Worm (Caenorhabditis elegans) whole organism, L4 larva: ENCODE results near the gene acr-7.

Source experiments
- F44E2.7 ChIP-seq: fragments of 200-800 bp; sonication (Bioruptor generic); IDR thresholded peaks from 2 replicates; pipeline ENCODE4 v2.1.2; 2022; ENCODE audit warnings: missing genetic modification characterization, missing compliant biosample characterization
- F49E8.2 ChIP-seq: sonication (generic microtip); optimal IDR thresholded peaks from 2 replicates; lab custom pipeline; 2016; ENCODE audit warnings: missing compliant biosample characterization, mild to moderate bottlenecking, missing genetic modification characterization, borderline replicate concordance
- R02D3.7 ChIP-seq: fragments of 150-350 bp; sonication (generic microtip); optimal IDR thresholded peaks from 3 replicates; lab custom pipeline; 2014; ENCODE audit warnings: missing biosample characterization, missing genetic modification characterization
- T26A8.4 ChIP-seq: fragments of 200-800 bp; sonication (Bioruptor generic); IDR thresholded peaks from 2 replicates; pipeline ENCODE4 v1.3.6; 2022; ENCODE audit warnings: missing genetic modification characterization, missing compliant biosample characterization
- Y5F2A.4 ChIP-seq: fragments of 200-800 bp; sonication (Bioruptor generic); optimal IDR thresholded peaks from 2 replicates; lab custom pipeline; 2018; ENCODE audit warnings: mild to moderate bottlenecking, missing genetic modification characterization, missing compliant biosample characterization
- Y75B8A.6 ChIP-seq: fragments of 200-800 bp; sonication (Bioruptor generic); IDR thresholded peaks from 2 replicates; pipeline ENCODE4 v1.3.6; 2022; ENCODE audit warnings: missing genetic modification reagents, missing genetic modification characterization, missing compliant biosample characterization
- ZK337.2 ChIP-seq: fragments of 200-800 bp; sonication (Bioruptor generic); IDR thresholded peaks from 2 replicates; pipeline ENCODE4 v1.3.6; 2022; ENCODE audit warnings: missing genetic modification reagents, missing genetic modification characterization, missing compliant biosample characterization
- ZK546.5 ChIP-seq, 2 experiments: sonication (generic microtip); optimal IDR thresholded peaks; 2 replicates each; lab custom pipeline; 2017; ENCODE audit warnings: missing biosample characterization in 2 of 2, missing genetic modification characterization in 2 of 2
- aha-1 ChIP-seq: fragments of 150-350 bp; peaks from one replicate; lab custom pipeline; 2014; ENCODE audit warnings: missing biosample characterization, missing genetic modification characterization
- aly-2 ChIP-seq: sonication (generic microtip); optimal IDR thresholded peaks from 2 replicates; lab custom pipeline; 2018; ENCODE audit warnings: missing biosample characterization, missing genetic modification characterization
- ama-1 ChIP-seq: fragments of 150-350 bp; optimal IDR thresholded peaks from 2 replicates; lab custom pipeline; 2014; ENCODE audit warnings: inconsistent platforms, mixed read lengths
- ceh-44 ChIP-seq: fragments of 200-800 bp; sonication (Bioruptor generic); IDR thresholded peaks from 2 replicates; pipeline ENCODE4 v1.3.6; 2022; ENCODE audit warnings: missing genetic modification reagents, missing genetic modification characterization, missing compliant biosample characterization
- ces-1 ChIP-seq: fragments of 150-350 bp; sonication (generic microtip); optimal IDR thresholded peaks from 4 replicates; lab custom pipeline; 2014; ENCODE audit warnings: missing biosample characterization, missing genetic modification reagents, missing genetic modification characterization
- cey-2 ChIP-seq: sonication (generic microtip); optimal IDR thresholded peaks from 3 replicates; lab custom pipeline; 2017; ENCODE audit warnings: missing genetic modification characterization, mild to moderate bottlenecking, missing compliant biosample characterization, antibody characterized with exemption, borderline replicate concordance; ENCODE audit not compliant: insufficient read depth
- daf-16 ChIP-seq, 3 experiments: sonication (generic microtip); optimal IDR thresholded peaks; 2 replicates each; lab custom pipeline; 2016 to 2017; ENCODE audit warnings: missing genetic modification characterization in 3 of 3, missing genetic modification reagents in 3 of 3, mild to moderate bottlenecking in 2 of 3, missing compliant biosample characterization in 2 of 3, missing biosample characterization in 1 of 3, moderate library complexity in 1 of 3
- dmd-6 ChIP-seq: fragments of 200-800 bp; sonication (Bioruptor generic); IDR thresholded peaks from 2 replicates; pipeline ENCODE4 v1.3.6; 2022; ENCODE audit warnings: missing genetic modification reagents, missing genetic modification characterization, missing compliant biosample characterization
- duxl-1 ChIP-seq: sonication (generic microtip); optimal IDR thresholded peaks from 2 replicates; lab custom pipeline; 2016; ENCODE audit warnings: mild to moderate bottlenecking, missing genetic modification characterization, moderate library complexity, missing compliant biosample characterization; ENCODE audit not compliant: poor library complexity
- dve-1 ChIP-seq: sonication (generic microtip); optimal IDR thresholded peaks from 2 replicates; lab custom pipeline; 2017; ENCODE audit warnings: antibody characterized with exemption, mild to moderate bottlenecking, missing genetic modification characterization, missing compliant biosample characterization; ENCODE audit not compliant: insufficient read depth
- fkh-10 ChIP-seq: fragments of 150-350 bp; optimal IDR thresholded peaks from 2 replicates; lab custom pipeline; 2014; ENCODE audit warnings: missing biosample characterization, missing genetic modification reagents, missing genetic modification characterization
- fos-1 ChIP-seq: fragments of 150-350 bp; optimal IDR thresholded peaks from 2 replicates; lab custom pipeline; 2014; ENCODE audit warnings: missing biosample characterization, missing genetic modification characterization
- hif-1 ChIP-seq, 2 experiments: sonication (generic microtip); optimal IDR thresholded peaks; 2 replicates each; lab custom pipeline; 2016 to 2017; ENCODE audit warnings: missing compliant biosample characterization in 2 of 2, missing genetic modification characterization in 2 of 2, missing genetic modification reagents in 2 of 2, missing genotype in 2 of 2, mild to moderate bottlenecking in 1 of 2
- hlh-11 ChIP-seq: fragments of 200-800 bp; sonication (Bioruptor generic); optimal IDR thresholded peaks from 2 replicates; lab custom pipeline; 2018; ENCODE audit warnings: mild to moderate bottlenecking, missing genetic modification characterization, missing compliant biosample characterization
- jun-1 ChIP-seq: fragments of 150-350 bp; optimal IDR thresholded peaks from 2 replicates; lab custom pipeline; 2014; ENCODE audit warnings: missing biosample characterization, missing genetic modification reagents, missing genetic modification characterization
- lim-7 ChIP-seq: fragments of 200-800 bp; sonication (Bioruptor generic); IDR thresholded peaks from 2 replicates; pipeline ENCODE4 v1.3.6; 2022; ENCODE audit warnings: missing genetic modification characterization, missing compliant biosample characterization
- lin-1 ChIP-seq: fragments of 200-800 bp; sonication (Bioruptor generic); IDR thresholded peaks from 2 replicates; pipeline ENCODE4 v1.3.6; 2022; ENCODE audit warnings: missing genetic modification reagents, missing genetic modification characterization, missing compliant biosample characterization
- lin-29 ChIP-seq: fragments of 200-800 bp; sonication (Bioruptor generic); IDR thresholded peaks from 2 replicates; pipeline ENCODE4 v1.3.6; 2022; ENCODE audit warnings: missing genetic modification reagents, missing genetic modification characterization, missing compliant biosample characterization
- lin-39 ChIP-seq: fragments of 150-350 bp; optimal IDR thresholded peaks from 2 replicates; lab custom pipeline; 2014; ENCODE audit warnings: missing biosample characterization, missing genetic modification reagents, missing genetic modification characterization
- lsy-2 ChIP-seq, 2 experiments: fragments of 150-350 bp in 1 of 2; sonication (generic microtip) in 1 of 2; optimal IDR thresholded peaks; 2 replicates each; lab custom pipeline; 2014 to 2017; ENCODE audit warnings: missing biosample characterization in 2 of 2, missing genetic modification characterization in 2 of 2
- madf-9 ChIP-seq: fragments of 200-800 bp; sonication (Bioruptor generic); conservative IDR thresholded peaks from 2 replicates; pipeline ENCODE4 v1.3.6; 2022; ENCODE audit warnings: missing genetic modification reagents, missing genetic modification characterization, missing compliant biosample characterization
- mdl-1 ChIP-seq, 2 experiments: fragments of 150-350 bp in 1 of 2; sonication (generic microtip) in 1 of 2; optimal IDR thresholded peaks; 2 replicates each; lab custom pipeline; 2014 to 2017; ENCODE audit warnings: missing biosample characterization in 2 of 2, missing genetic modification characterization in 2 of 2
- mdt-29 ChIP-seq: fragments of 200-800 bp; sonication (Bioruptor generic); IDR thresholded peaks from 2 replicates; pipeline ENCODE4 v1.3.6; 2022; ENCODE audit warnings: missing genetic modification reagents, missing genetic modification characterization, missing compliant biosample characterization
- mep-1 ChIP-seq: fragments of 150-350 bp; sonication (generic microtip); optimal IDR thresholded peaks from 3 replicates; lab custom pipeline; 2014; ENCODE audit warnings: missing biosample characterization, missing genetic modification characterization
- mes-2 ChIP-seq: sonication (generic microtip); optimal IDR thresholded peaks from 2 replicates; lab custom pipeline; 2016; ENCODE audit warnings: missing genotype, mild to moderate bottlenecking, missing genetic modification characterization, missing compliant biosample characterization; ENCODE audit not compliant: poor library complexity, severe bottlenecking
- nhr-11 ChIP-seq: fragments of 150-350 bp; optimal IDR thresholded peaks from 2 replicates; lab custom pipeline; 2014; ENCODE audit warnings: missing biosample characterization, missing genetic modification characterization
- nhr-237 ChIP-seq: sonication (generic microtip); optimal IDR thresholded peaks from 2 replicates; lab custom pipeline; 2017; ENCODE audit warnings: missing biosample characterization, missing genetic modification characterization
- nhr-28 ChIP-seq: fragments of 150-350 bp; optimal IDR thresholded peaks from 2 replicates; lab custom pipeline; 2014; ENCODE audit warnings: missing biosample characterization, missing genetic modification characterization
- nhr-48 ChIP-seq: sonication (generic microtip); optimal IDR thresholded peaks from 2 replicates; lab custom pipeline; 2016; ENCODE audit warnings: mild to moderate bottlenecking, missing genetic modification characterization, missing compliant biosample characterization
- nhr-76 ChIP-seq: fragments of 150-350 bp; optimal IDR thresholded peaks from 2 replicates; lab custom pipeline; 2014; ENCODE audit warnings: missing biosample characterization, missing genetic modification characterization
- sdz-12 ChIP-seq: fragments of 200-800 bp; sonication (Bioruptor generic); optimal IDR thresholded peaks from 2 replicates; lab custom pipeline; 2018; ENCODE audit warnings: mild to moderate bottlenecking, missing genetic modification characterization, missing compliant biosample characterization
- set-16 ChIP-seq: fragments of 200-800 bp; sonication (Bioruptor generic); IDR thresholded peaks from 2 replicates; pipeline ENCODE4 v1.3.6; 2022; ENCODE audit warnings: missing genetic modification reagents, missing genetic modification characterization, missing compliant biosample characterization
- skn-1 ChIP-seq: fragments of 150-350 bp; optimal IDR thresholded peaks from 2 replicates; lab custom pipeline; 2014; ENCODE audit warnings: missing biosample characterization, missing genetic modification characterization
- spr-3 ChIP-seq: fragments of 200-800 bp; sonication (Bioruptor generic); optimal IDR thresholded peaks from 2 replicates; lab custom pipeline; 2018; ENCODE audit warnings: mild to moderate bottlenecking, missing genetic modification characterization, missing compliant biosample characterization
- unc-39 ChIP-seq: sonication (generic microtip); optimal IDR thresholded peaks from 2 replicates; lab custom pipeline; 2017; ENCODE audit warnings: missing biosample characterization, missing genetic modification characterization
- unc-62 ChIP-seq, 3 experiments: fragments of 150-350 bp in 1 of 3; sonication (generic microtip); optimal IDR thresholded peaks in 2 of 3; peaks in 1 of 3; 1 replicate in 1 of 3; 2 replicates in 2 of 3; lab custom pipeline; 2014 to 2017; ENCODE audit warnings: missing biosample characterization in 3 of 3, missing genetic modification characterization in 3 of 3, missing genetic modification reagents in 3 of 3, missing genotype in 1 of 3
- zip-2 ChIP-seq: fragments of 150-350 bp; optimal IDR thresholded peaks from 2 replicates; lab custom pipeline; 2014; ENCODE audit warnings: missing biosample characterization, missing genetic modification characterization
- ztf-7 ChIP-seq: fragments of 150-350 bp; optimal IDR thresholded peaks from 2 replicates; lab custom pipeline; 2014; ENCODE audit warnings: missing biosample characterization, missing genetic modification characterization

Gene acr-7

ce11 chrII:7819359-7819758 is 30.2 kb downstream of the acr-7 start:
- TF ChIP-seq unc-62 (GFP tag; optimal IDR thresholded peaks at IDR 0.05 in 1 of 2; lab: Kevin White, UChicago): peak in 1 of 2 experiments; percentile 75
- TF ChIP-seq unc-62 (tag; optimal IDR thresholded peaks at IDR 0.05; lab: Kevin White, UChicago): no peak
- TF ChIP-seq ama-1 (lab: Kevin White, UChicago): no peak
- TF ChIP-seq, all 104 proteins: peak for 1

- TF ChIP-seq R02D3.7 (tag; lab: Kevin White, UChicago) (no peak), aly-2 (no peak)
These were observed 32.0 kb downstream of the acr-7 start for ce11 chrII:7817580-7817979.

ce11 chrII:7816163-7816776 is 33.3 kb downstream of the acr-7 start, which contains the start of gene cki-2:
TSS of gene cki-2 (plus strand) at chrII:7816499.
- no peak for TF ChIP-seq set-16 (GFP tag; lab: Robert Waterston, UW)
- TF ChIP-seq nhr-237 (tag; lab: Kevin White, UChicago): no peak
- no peak for TF ChIP-seq unc-39
- TF ChIP-seq dve-1 (tag; lab: Kevin White, UChicago): no peak
- no peak for TF ChIP-seq jun-1 (tag; lab: Kevin White, UChicago)
- TF ChIP-seq Y75B8A.6 (GFP tag; lab: Robert Waterston, UW): no peak
- TF ChIP-seq fkh-10 (GFP tag; lab: Kevin White, UChicago): no peak
- TF ChIP-seq nhr-76 (tag; lab: Kevin White, UChicago): no peak
- no peak for TF ChIP-seq ZK337.2 (GFP tag; lab: Robert Waterston, UW)
- TF ChIP-seq hif-1 (tag; optimal IDR thresholded peaks at IDR 0.05; lab: Kevin White, UChicago): no peak
- no peak for TF ChIP-seq spr-3 (GFP tag; lab: Kevin White, UChicago)
- no peak for TF ChIP-seq aha-1 (tag; lab: Kevin White, UChicago)
- no peak for TF ChIP-seq ZK546.5 (tag; optimal IDR thresholded peaks at IDR 0.05; lab: Kevin White, UChicago)
- TF ChIP-seq Y5F2A.4 (GFP tag; lab: Kevin White, UChicago): no peak
- TF ChIP-seq lin-39: no peak
- peak in 1 of 2 experiments; percentile 22 for TF ChIP-seq unc-62 (GFP tag; optimal IDR thresholded peaks at IDR 0.05 in 1 of 2; lab: Kevin White, UChicago)
- no peak for TF ChIP-seq unc-62 (tag; optimal IDR thresholded peaks at IDR 0.05; lab: Kevin White, UChicago)
- TF ChIP-seq mep-1 (tag; lab: Kevin White, UChicago): no peak
- no peak for TF ChIP-seq madf-9 (GFP tag; lab: Robert Waterston, UW)
- TF ChIP-seq hlh-11 (tag; lab: Kevin White, UChicago): no peak
- peak; percentile 4 for TF ChIP-seq nhr-28 (tag; lab: Kevin White, UChicago)
- TF ChIP-seq zip-2: no peak
- TF ChIP-seq lsy-2 (tag; optimal IDR thresholded peaks at IDR 0.05; lab: Kevin White, UChicago): peak in 1 of 2 experiments; percentile 7
- no peak for TF ChIP-seq cey-2 (tag; lab: Kevin White, UChicago)
- TF ChIP-seq lim-7 (GFP tag; lab: Robert Waterston, UW): no peak
- no peak for TF ChIP-seq fos-1
- TF ChIP-seq lin-29 (GFP tag; lab: Robert Waterston, UW): no peak
- no peak for TF ChIP-seq skn-1 (tag; lab: Kevin White, UChicago)
- TF ChIP-seq ztf-7 (tag; lab: Kevin White, UChicago): no peak
- TF ChIP-seq nhr-11: no peak
- no peak for TF ChIP-seq lin-1
- no peak for TF ChIP-seq F49E8.2 (tag; lab: Kevin White, UChicago)
- no peak for TF ChIP-seq T26A8.4 (GFP tag; lab: Robert Waterston, UW)
- TF ChIP-seq ceh-44 (GFP tag; lab: Robert Waterston, UW): no peak
- TF ChIP-seq mdl-1 (tag; optimal IDR thresholded peaks at IDR 0.05; lab: Kevin White, UChicago): no peak
- TF ChIP-seq nhr-48 (tag; lab: Kevin White, UChicago): no peak
- no peak for TF ChIP-seq daf-16 (GFP tag; optimal IDR thresholded peaks at IDR 0.05; lab: Kevin White, UChicago)
- TF ChIP-seq daf-16 (tag; optimal IDR thresholded peaks at IDR 0.05; lab: Kevin White, UChicago): peak; percentile 26
- TF ChIP-seq F44E2.7 (GFP tag; lab: Robert Waterston, UW): no peak
- no peak for TF ChIP-seq mes-2
- no peak for TF ChIP-seq ces-1 (GFP tag; lab: Kevin White, UChicago)
- TF ChIP-seq mdt-29 (GFP tag; lab: Robert Waterston, UW): no peak
- TF ChIP-seq duxl-1 (tag; lab: Kevin White, UChicago): no peak
- no peak for TF ChIP-seq sdz-12
- TF ChIP-seq dmd-6: no peak
